Worm (Caenorhabditis elegans) whole organism, L2 larva: ENCODE data around the gene T05H4.15.

Experiments
- C34F6.9 ChIP-seq: fragments of 150-350 bp; optimal IDR thresholded peaks from 2 replicates; lab custom pipeline; 2014; ENCODE audit warnings: missing biosample characterization, missing genetic modification characterization
- F13H6.1 ChIP-seq: sonication (generic microtip); optimal IDR thresholded peaks from 2 replicates; lab custom pipeline; 2016; ENCODE audit warnings: missing genetic modification characterization, missing compliant biosample characterization
- alr-1 ChIP-seq: fragments of 150-350 bp; optimal IDR thresholded peaks from 2 replicates; lab custom pipeline; 2014; ENCODE audit warnings: missing biosample characterization, missing genetic modification characterization
- ama-1 ChIP-seq: fragments of 150-350 bp; optimal IDR thresholded peaks from 2 replicates; lab custom pipeline; 2018; ENCODE audit warnings: inconsistent platforms
- fos-1 ChIP-seq: fragments of 150-350 bp; optimal IDR thresholded peaks from 2 replicates; lab custom pipeline; 2014; ENCODE audit warnings: missing biosample characterization, missing genetic modification characterization
- mab-5 ChIP-seq: fragments of 150-350 bp; optimal IDR thresholded peaks from 2 replicates; lab custom pipeline; 2014; ENCODE audit warnings: missing biosample characterization, missing genetic modification characterization
- nhr-10 ChIP-seq: sonication (generic microtip); optimal IDR thresholded peaks from 2 replicates; lab custom pipeline; 2017; ENCODE audit warnings: missing biosample characterization, missing genetic modification characterization
- nhr-12 ChIP-seq: fragments of 150-350 bp; optimal IDR thresholded peaks from 2 replicates; lab custom pipeline; 2014; ENCODE audit warnings: missing biosample characterization, missing genetic modification characterization
- snpc-4 ChIP-seq: fragments of 150-350 bp; optimal IDR thresholded peaks from 2 replicates; lab custom pipeline; 2014; ENCODE audit warnings: missing biosample characterization, missing genetic modification characterization
- unc-62 ChIP-seq: fragments of 150-350 bp; optimal IDR thresholded peaks from 2 replicates; lab custom pipeline; 2014; ENCODE audit warnings: missing biosample characterization, missing genetic modification reagents, missing genetic modification characterization
- zag-1 ChIP-seq: fragments of 150-350 bp; optimal IDR thresholded peaks from 2 replicates; lab custom pipeline; 2014; ENCODE audit warnings: missing biosample characterization, missing genetic modification characterization

DNA sequence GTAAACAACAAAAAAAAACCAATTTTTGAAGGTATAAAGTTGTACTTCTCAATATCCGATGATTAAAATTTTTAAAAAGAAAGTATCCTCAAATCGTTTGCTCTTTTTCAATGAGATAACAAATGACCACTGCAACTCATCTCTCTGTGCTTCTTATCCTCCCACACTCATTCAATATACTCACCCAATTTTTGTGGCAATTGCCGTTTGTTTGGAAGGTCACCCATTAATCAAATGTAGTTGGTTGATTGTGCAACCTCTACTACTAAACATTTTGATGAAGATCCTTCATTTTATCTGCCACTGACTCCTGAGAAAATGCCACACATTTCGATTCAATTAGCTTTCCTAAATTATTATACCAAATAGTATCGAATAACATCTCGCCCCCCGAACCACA, 26.2 kb upstream of the T05H4.15 start:
- no peak for TF ChIP-seq C34F6.9 (tag; lab: Kevin White, UChicago)
- TF ChIP-seq snpc-4 (tag; lab: Kevin White, UChicago), result no peak
- no peak for TF ChIP-seq nhr-12
- no peak for TF ChIP-seq ama-1
- no peak for TF ChIP-seq mab-5 (tag; lab: Kevin White, UChicago)
- TF ChIP-seq alr-1, result no peak
- no peak for TF ChIP-seq unc-62
- no peak for TF ChIP-seq nhr-10 (tag; lab: Kevin White, UChicago)
- TF ChIP-seq fos-1 (tag; lab: Kevin White, UChicago), result no peak
- peak; percentile 2 for TF ChIP-seq F13H6.1 (tag; lab: Kevin White, UChicago)
- no peak for TF ChIP-seq zag-1 (tag; lab: Kevin White, UChicago)
